Worm (Caenorhabditis elegans): ENCODE measurements around the gene Y53F4B.24.

ce11 chrII:15148442-15148841 lies 14.2 kb upstream of the Y53F4B.24 start:
- TF ChIP-seq cebp-2 (GFP tag; IDR thresholded peaks at IDR 0.05) (no peak), let-607 (tag; optimal IDR thresholded peaks at IDR 0.05) (no peak), ama-1 (optimal IDR thresholded peaks at IDR 0.05) (no peak), ama-1 (GFP tag; optimal IDR thresholded peaks at IDR 0.05) (no peak), him-1 (tag; optimal IDR thresholded peaks at IDR 0.05) (no peak), pha-4 (tag; optimal IDR thresholded peaks at IDR 0.05) (no peak), rpc-1 (optimal IDR thresholded peaks at IDR 0.05) (no peak), rpc-1 (tag; optimal IDR thresholded peaks at IDR 0.05) (no peak), attf-6 (GFP tag; IDR thresholded peaks at IDR 0.05) (no peak), Y95B8A.8 (GFP tag; IDR thresholded peaks at IDR 0.05) (no peak)

Data from whole organism, young adult.